Fruit fly (Drosophila melanogaster): ENCODE data around the gene GCS1.

Gene GCS1

DNA sequence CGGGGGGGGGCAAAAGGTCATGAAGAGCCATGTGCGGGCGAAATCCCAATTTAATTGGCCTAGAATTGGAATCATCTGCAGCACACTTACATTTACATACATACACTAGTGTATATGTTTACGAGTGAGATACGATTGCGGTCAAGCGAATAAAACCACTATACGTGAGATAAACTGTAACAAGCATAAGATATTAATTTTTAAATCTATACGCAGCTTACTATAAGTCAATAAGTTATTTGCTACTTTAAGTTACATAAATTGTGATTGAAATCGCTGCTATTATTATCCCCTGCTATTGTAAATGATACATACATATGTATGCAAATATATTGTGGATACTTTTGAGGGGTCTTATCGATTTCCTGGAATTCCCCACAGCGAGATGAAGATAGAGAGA lies 31.3 kb upstream of the GCS1 start (continued):
- TF ChIP-seq CrebB (tag; optimal IDR thresholded peaks at IDR 0.05) (peak; percentile 21), Aef1 (GFP tag; IDR thresholded peaks at IDR 0.05) (peak; percentile 40; the same call in 1 of the 3 replicates), CG30020 (tag; optimal IDR thresholded peaks at IDR 0.05) (no peak), CG10366 (GFP tag; IDR thresholded peaks at IDR 0.05) (peak; percentile 16; the same call in 1 of the 2 replicates), CG4707 (GFP tag; optimal IDR thresholded peaks at IDR 0.05) (no peak), Eip74EF (GFP tag; optimal IDR thresholded peaks at IDR 0.05) (peak in 1 of 2 experiments; percentile 48), CG10209 (GFP tag; optimal IDR thresholded peaks at IDR 0.05) (no peak), CG18619 (GFP tag; optimal IDR thresholded peaks at IDR 0.05) (peak; percentile 14), CG34224 (GFP tag; IDR thresholded peaks at IDR 0.05; ENCODE audit: partially characterized antibody) (no peak), Sox102F (GFP tag; optimal IDR thresholded peaks at IDR 0.05) (peak; percentile 44), CG8359 (GFP tag; optimal IDR thresholded peaks at IDR 0.05; ENCODE audit: borderline replicate concordance) (no peak), ems (GFP tag; optimal IDR thresholded peaks at IDR 0.05) (no peak), unc-4 (GFP tag; IDR thresholded peaks at IDR 0.05; ENCODE audit: partially characterized antibody) (no peak), CG6791 (GFP tag; IDR thresholded peaks at IDR 0.05; ENCODE audit: partially characterized antibody) (no peak), run (tag; optimal IDR thresholded peaks at IDR 0.05) (no peak), CG14050 (GFP tag; IDR thresholded peaks at IDR 0.05) (0 out of 3 replicates have a peak, but pooled peaks have one; percentile 19), NK7.1 (GFP tag; optimal IDR thresholded peaks at IDR 0.05) (no peak), CG18011 (GFP tag; optimal IDR thresholded peaks at IDR 0.05) (no peak), CG2712 (tag; optimal IDR thresholded peaks at IDR 0.05) (peak; percentile 50), Fer3 (tag; optimal IDR thresholded peaks at IDR 0.05) (peak; percentile 61), cwo (GFP tag; optimal IDR thresholded peaks at IDR 0.05) (peak; percentile 45), Side (GFP tag; optimal IDR thresholded peaks at IDR 0.05) (no peak), psq (GFP tag; optimal IDR thresholded peaks at IDR 0.05) (no peak), Oaz (GFP tag; IDR thresholded peaks at IDR 0.05) (peak; percentile 40; the same call in 1 of the 2 replicates), CG32767 (GFP tag; IDR thresholded peaks at IDR 0.05) (no peak), bbx (GFP tag; IDR thresholded peaks at IDR 0.05; ENCODE audit: partially characterized antibody) (no peak), Six4 (GFP tag; optimal IDR thresholded peaks at IDR 0.05) (no peak), CG17568 (GFP tag; optimal IDR thresholded peaks at IDR 0.05) (no peak), gcm (GFP tag; optimal IDR thresholded peaks at IDR 0.05) (no peak), onecut (GFP tag; IDR thresholded peaks at IDR 0.05) (0 out of 2 replicates have a peak, but pooled peaks have one; percentile 18), Hmx (GFP tag; optimal IDR thresholded peaks at IDR 0.05) (no peak), slbo (GFP tag; IDR thresholded peaks at IDR 0.05) (peak; percentile 65), Rfx (GFP tag; IDR thresholded peaks at IDR 0.05) (peak; percentile 52; the same call in 1 of the 2 replicates), CG13424 (tag; optimal IDR thresholded peaks at IDR 0.05) (peak; percentile 63), CG9932 (GFP tag; IDR thresholded peaks at IDR 0.05) (peak; percentile 41), gfzf (GFP tag; optimal IDR thresholded peaks at IDR 0.05) (no peak), CoRest (tag; optimal IDR thresholded peaks at IDR 0.05) (peak; percentile 41), CTCF (GFP tag; optimal IDR thresholded peaks at IDR 0.05) (no peak), aop (GFP tag; IDR thresholded peaks at IDR 0.05) (no peak), CG13775 (GFP tag; optimal IDR thresholded peaks at IDR 0.05) (no peak), H15 (GFP tag; IDR thresholded peaks at IDR 0.05) (peak; percentile 40; the same call in 1 of the 3 replicates), tgo (GFP tag; IDR thresholded peaks at IDR 0.05) (peak; percentile 48; the same call in 2 of the 3 replicates), stwl (tag; optimal IDR thresholded peaks at IDR 0.05) (no peak), zfh1 (GFP tag; IDR thresholded peaks at IDR 0.05) (peak; percentile 45; the same call in 1 of the 3 replicates), CG10431 (GFP tag; optimal IDR thresholded peaks at IDR 0.05) (no peak), CG11093 (GFP tag; IDR thresholded peaks at IDR 0.05) (no peak), Sox100B (GFP tag; optimal IDR thresholded peaks at IDR 0.05) (peak; percentile 10), ara (GFP tag; IDR thresholded peaks at IDR 0.05) (peak; percentile 42; the same call in 1 of the 2 replicates), nerfin-1 (tag; optimal IDR thresholded peaks at IDR 0.05) (no peak), luna (GFP tag; optimal IDR thresholded peaks at IDR 0.05) (no peak)
